Worm (Caenorhabditis elegans) whole organism, late embryonic: ENCODE measurements around the gene srbc-5.

Experiments
- C38D4.7 ChIP-seq: fragments of 200-800 bp; sonication (Bioruptor generic); optimal IDR thresholded peaks from 2 replicates; lab custom pipeline; 2018; ENCODE audit warnings: mild to moderate bottlenecking, missing genetic modification characterization, moderate library complexity, missing compliant biosample characterization
- K02D7.2 ChIP-seq: sonication (generic microtip); optimal IDR thresholded peaks from 2 replicates; lab custom pipeline; 2017; ENCODE audit warnings: mild to moderate bottlenecking, missing genetic modification characterization, missing compliant biosample characterization
- Y22D7AL.16 ChIP-seq: sonication (generic microtip); optimal IDR thresholded peaks from 2 replicates; lab custom pipeline; 2016; ENCODE audit warnings: missing genetic modification characterization, missing compliant biosample characterization
- ahr-1 ChIP-seq: sonication (generic microtip); optimal IDR thresholded peaks from 2 replicates; lab custom pipeline; 2016; ENCODE audit warnings: missing genetic modification characterization, missing compliant biosample characterization
- ama-1 ChIP-seq: fragments of 150-350 bp; optimal IDR thresholded peaks from 2 replicates; lab custom pipeline; 2014
- ceh-14 ChIP-seq: sonication (generic microtip); optimal IDR thresholded peaks from 2 replicates; lab custom pipeline; 2016; ENCODE audit warnings: missing genotype, missing genetic modification characterization, missing compliant biosample characterization
- ceh-2 ChIP-seq: sonication (generic microtip); optimal IDR thresholded peaks from 2 replicates; lab custom pipeline; 2016; ENCODE audit warnings: missing genotype, missing genetic modification characterization, missing compliant biosample characterization
- ceh-22 ChIP-seq: sonication (generic microtip); optimal IDR thresholded peaks from 2 replicates; lab custom pipeline; 2017; ENCODE audit warnings: missing biosample characterization, missing genetic modification characterization
- ceh-24 ChIP-seq: sonication (generic microtip); optimal IDR thresholded peaks from 2 replicates; lab custom pipeline; 2016; ENCODE audit warnings: mild to moderate bottlenecking, missing genetic modification characterization, missing compliant biosample characterization
- ceh-30 ChIP-seq: fragments of 150-350 bp; optimal IDR thresholded peaks from 2 replicates; lab custom pipeline; 2014; ENCODE audit warnings: missing biosample characterization, missing genetic modification characterization
- ceh-31 ChIP-seq: sonication (generic microtip); optimal IDR thresholded peaks from 2 replicates; lab custom pipeline; 2016; ENCODE audit warnings: missing genetic modification characterization, missing compliant biosample characterization
- ceh-45 ChIP-seq: fragments of 200-800 bp; sonication (Bioruptor generic); IDR thresholded peaks from 2 replicates; pipeline ENCODE4 v1.3.6; 2022; ENCODE audit warnings: missing genetic modification reagents, missing genetic modification characterization, missing compliant biosample characterization
- ceh-48 ChIP-seq: sonication (generic microtip); optimal IDR thresholded peaks from 2 replicates; lab custom pipeline; 2016; ENCODE audit warnings: missing genetic modification characterization, inconsistent platforms, missing compliant biosample characterization
- ceh-9 ChIP-seq: sonication (generic microtip); optimal IDR thresholded peaks from 2 replicates; lab custom pipeline; 2016; ENCODE audit warnings: mild to moderate bottlenecking, missing genetic modification characterization, inconsistent platforms, missing compliant biosample characterization
- che-1 ChIP-seq: sonication (generic microtip); optimal IDR thresholded peaks from 2 replicates; lab custom pipeline; 2016; ENCODE audit warnings: mild to moderate bottlenecking, missing genetic modification characterization, missing compliant biosample characterization
- dmd-4 ChIP-seq: sonication (generic microtip); optimal IDR thresholded peaks from 2 replicates; lab custom pipeline; 2016; ENCODE audit warnings: borderline replicate concordance, missing genetic modification characterization, missing compliant biosample characterization
- elt-4 ChIP-seq: sonication (generic microtip); optimal IDR thresholded peaks from 2 replicates; lab custom pipeline; 2016; ENCODE audit warnings: missing genetic modification characterization, missing compliant biosample characterization
- eyg-1 ChIP-seq: sonication (generic microtip); optimal IDR thresholded peaks from 2 replicates; lab custom pipeline; 2016; ENCODE audit warnings: missing genotype, missing genetic modification characterization, missing compliant biosample characterization
- fkh-10 ChIP-seq: fragments of 150-350 bp; optimal IDR thresholded peaks from 2 replicates; lab custom pipeline; 2014; ENCODE audit warnings: missing biosample characterization, missing genetic modification reagents, missing genetic modification characterization
- hlh-13 ChIP-seq: fragments of 200-800 bp; sonication (Bioruptor generic); optimal IDR thresholded peaks from 2 replicates; lab custom pipeline; 2018; ENCODE audit warnings: mild to moderate bottlenecking, missing genetic modification characterization, missing compliant biosample characterization
- hlh-15 ChIP-seq: sonication (generic microtip); optimal IDR thresholded peaks from 2 replicates; lab custom pipeline; 2016; ENCODE audit warnings: missing genetic modification characterization, missing compliant biosample characterization
- hlh-6 ChIP-seq: sonication (generic microtip); optimal IDR thresholded peaks from 2 replicates; lab custom pipeline; 2016; ENCODE audit warnings: missing genotype, missing genetic modification characterization, missing compliant biosample characterization
- lim-6 ChIP-seq: sonication (generic microtip); optimal IDR thresholded peaks from 2 replicates; lab custom pipeline; 2016; ENCODE audit warnings: missing genetic modification characterization, missing compliant biosample characterization
- lin-11 ChIP-seq: fragments of 200-800 bp; sonication (Bioruptor generic); optimal IDR thresholded peaks from 2 replicates; lab custom pipeline; 2018; ENCODE audit warnings: mild to moderate bottlenecking, missing genetic modification characterization, missing compliant biosample characterization
- madf-2 ChIP-seq: sonication (generic microtip); optimal IDR thresholded peaks from 2 replicates; lab custom pipeline; 2017; ENCODE audit warnings: missing genetic modification characterization, missing compliant biosample characterization
- mec-3 ChIP-seq: sonication (generic microtip); optimal IDR thresholded peaks from 2 replicates; lab custom pipeline; 2016; ENCODE audit warnings: borderline replicate concordance, missing genetic modification characterization, missing compliant biosample characterization
- nhr-232 ChIP-seq: sonication (generic microtip); optimal IDR thresholded peaks from 2 replicates; lab custom pipeline; 2016; ENCODE audit warnings: missing genetic modification characterization, missing compliant biosample characterization
- npax-4 ChIP-seq: sonication (generic microtip); optimal IDR thresholded peaks from 2 replicates; lab custom pipeline; 2016; ENCODE audit warnings: missing genetic modification characterization, missing compliant biosample characterization
- odd-2 ChIP-seq: sonication (generic microtip); optimal IDR thresholded peaks from 2 replicates; lab custom pipeline; 2017; ENCODE audit warnings: antibody characterized with exemption, mild to moderate bottlenecking, missing genetic modification characterization, missing compliant biosample characterization
- pat-9 ChIP-seq: fragments of 200-800 bp; sonication (Bioruptor generic); optimal IDR thresholded peaks from 2 replicates; lab custom pipeline; 2018; ENCODE audit warnings: mild to moderate bottlenecking, missing genetic modification characterization, moderate library complexity, missing compliant biosample characterization
- pha-4 ChIP-seq: fragments of 150-350 bp; optimal IDR thresholded peaks from 2 replicates; lab custom pipeline; 2018; ENCODE audit warnings: missing biosample characterization, missing genetic modification reagents, missing genetic modification characterization
- pqm-1 ChIP-seq: sonication (generic microtip); optimal IDR thresholded peaks from 2 replicates; lab custom pipeline; 2016; ENCODE audit warnings: missing genetic modification characterization, missing compliant biosample characterization
- rnt-1 ChIP-seq: sonication (generic microtip); optimal IDR thresholded peaks from 2 replicates; lab custom pipeline; 2016; ENCODE audit warnings: missing genetic modification characterization, missing compliant biosample characterization
- sox-4 ChIP-seq: sonication (generic microtip); optimal IDR thresholded peaks from 2 replicates; lab custom pipeline; 2017; ENCODE audit warnings: mild to moderate bottlenecking, missing genetic modification characterization, inconsistent platforms, missing compliant biosample characterization
- tbx-2 ChIP-seq: sonication (generic microtip); optimal IDR thresholded peaks from 2 replicates; lab custom pipeline; 2016; ENCODE audit warnings: missing genetic modification characterization, missing compliant biosample characterization
- tbx-7 ChIP-seq: sonication (generic microtip); optimal IDR thresholded peaks from 2 replicates; lab custom pipeline; 2016; ENCODE audit warnings: missing genotype, missing genetic modification characterization, missing compliant biosample characterization
- unc-3 ChIP-seq, 2 experiments: fragments of 200-800 bp in 1 of 2; sonication (Bioruptor generic) in 1 of 2; sonication (generic microtip) in 1 of 2; conservative IDR thresholded peaks in 1 of 2; optimal IDR thresholded peaks in 1 of 2; 2 replicates each; pipeline versions ENCODE4 v1.3.6 to Lab custom; 2016 to 2022; ENCODE audit warnings: missing compliant biosample characterization in 2 of 2, missing genetic modification characterization in 2 of 2, missing genetic modification reagents in 1 of 2
- unc-86 ChIP-seq: sonication (generic microtip); optimal IDR thresholded peaks from 2 replicates; lab custom pipeline; 2016; ENCODE audit warnings: missing genetic modification characterization, missing compliant biosample characterization
- zip-5 ChIP-seq: sonication (generic microtip); optimal IDR thresholded peaks from 2 replicates; lab custom pipeline; 2016; ENCODE audit warnings: missing genetic modification characterization, missing compliant biosample characterization
- ztf-16 ChIP-seq: sonication (generic microtip); optimal IDR thresholded peaks from 2 replicates; lab custom pipeline; 2017; ENCODE audit warnings: missing genetic modification characterization, missing compliant biosample characterization

Gene srbc-5

DNA sequence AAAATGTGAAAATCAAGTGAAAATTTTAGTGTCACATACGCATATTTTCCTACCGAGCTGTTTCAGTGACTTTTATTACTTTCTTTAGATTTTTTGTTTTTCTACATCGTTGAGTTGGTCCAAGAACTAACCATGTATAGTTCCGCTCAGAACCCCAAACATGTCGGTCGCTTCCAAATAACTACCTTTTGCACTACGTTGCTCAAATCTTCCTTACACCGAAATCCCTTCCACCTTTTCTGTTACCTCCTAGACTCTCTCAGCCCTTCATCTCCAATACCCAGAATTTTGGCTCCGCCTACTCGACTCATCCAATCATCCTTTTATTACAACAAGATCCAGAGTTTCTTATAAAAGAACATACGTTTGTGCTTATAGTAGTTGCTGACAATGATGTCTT, 24.5 kb downstream of the srbc-5 start, which contains the start of gene F35F10.5:
TSS of gene F35F10.5 (plus strand) at position 301 of the 400 bp plus-strand sequence.
- TF ChIP-seq tbx-2 (tag; lab: Kevin White, UChicago) (no peak), hlh-6 (tag; lab: Kevin White, UChicago) (no peak), odd-2 (tag; lab: Kevin White, UChicago) (no peak), sox-4 (no peak), zip-5 (tag; lab: Kevin White, UChicago) (no peak), ceh-24 (tag; lab: Kevin White, UChicago) (no peak), che-1 (tag; lab: Kevin White, UChicago) (no peak), eyg-1 (no peak), npax-4 (tag; lab: Kevin White, UChicago) (no peak), hlh-13 (GFP tag; lab: Kevin White, UChicago) (no peak), elt-4 (no peak), ahr-1 (tag; lab: Kevin White, UChicago) (no peak), K02D7.2 (tag; lab: Kevin White, UChicago) (no peak), C38D4.7 (no peak), ceh-30 (tag; lab: Kevin White, UChicago) (no peak), ceh-45 (GFP tag; lab: Robert Waterston, UW) (no peak), Y22D7AL.16 (tag; lab: Kevin White, UChicago) (no peak)
- TF ChIP-seq, all 69 proteins: peak for 0

DNA sequence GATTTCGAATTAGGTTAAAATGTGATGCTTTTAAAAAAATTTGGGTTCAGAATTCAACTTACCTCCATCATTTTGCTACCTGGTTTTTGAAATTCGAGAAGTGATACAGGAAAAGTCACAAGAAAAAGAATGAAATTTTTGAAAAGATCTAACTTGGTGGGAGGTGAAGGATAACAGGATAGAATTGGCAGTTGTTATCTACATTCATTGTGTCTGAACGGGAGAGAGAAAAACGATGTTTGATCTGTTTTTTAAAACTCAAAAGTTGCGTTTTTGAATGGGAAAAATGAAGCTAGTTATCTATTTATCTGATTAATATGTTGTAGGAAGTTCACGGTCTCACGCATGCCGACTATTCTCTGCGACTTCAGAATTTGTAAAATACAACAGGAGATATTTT, 27.2 kb downstream of the srbc-5 start, which contains the start of gene F35F10.7:
TSS of gene F35F10.7 (minus strand) at position 101 of the 400 bp plus-strand sequence.
- no peak for TF ChIP-seq ceh-2 (tag; lab: Kevin White, UChicago)
- no peak for TF ChIP-seq ceh-31 (tag; lab: Kevin White, UChicago)
- no peak for TF ChIP-seq pat-9 (tag; lab: Kevin White, UChicago)
- TF ChIP-seq ceh-22 (tag; lab: Kevin White, UChicago) = no peak
- TF ChIP-seq ceh-24 (tag; lab: Kevin White, UChicago) = no peak
- no peak for TF ChIP-seq mec-3
- no peak for TF ChIP-seq hlh-15 (tag; lab: Kevin White, UChicago)
- no peak for TF ChIP-seq ceh-48 (tag; lab: Kevin White, UChicago)
- TF ChIP-seq pha-4 = no peak
- no peak for TF ChIP-seq K02D7.2 (tag; lab: Kevin White, UChicago)
- no peak for TF ChIP-seq ceh-45 (GFP tag; lab: Robert Waterston, UW)
- TF ChIP-seq pqm-1 (tag; lab: Kevin White, UChicago) = no peak
- no peak for TF ChIP-seq madf-2 (tag; lab: Kevin White, UChicago)
- no peak for TF ChIP-seq ceh-9 (tag; lab: Kevin White, UChicago)

DNA sequence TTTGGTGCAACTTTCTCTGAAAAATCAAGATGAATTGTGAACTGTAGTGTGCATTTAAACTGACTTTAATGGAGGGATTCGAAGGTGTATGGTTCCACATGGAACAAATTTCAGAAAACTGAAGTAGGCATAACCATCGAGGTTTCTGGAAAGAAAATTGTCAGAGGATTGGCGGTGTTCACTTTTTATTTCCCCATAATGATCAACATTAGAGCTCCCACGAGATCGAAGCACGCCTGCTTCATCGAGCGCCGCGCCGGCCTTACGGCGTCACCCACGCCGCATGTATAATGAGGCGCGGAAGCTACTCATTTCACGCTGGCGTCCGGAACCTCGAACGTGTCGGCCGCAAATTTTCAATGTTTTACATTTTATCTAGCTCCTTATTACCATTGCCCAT, 28.0 kb downstream of the srbc-5 start:
- TF ChIP-seq unc-86 (tag; lab: Kevin White, UChicago) (no peak), ahr-1 (tag; lab: Kevin White, UChicago) (no peak), lin-11 (tag; lab: Kevin White, UChicago) (no peak), che-1 (tag; lab: Kevin White, UChicago) (no peak), ceh-14 (tag; lab: Kevin White, UChicago) (no peak), ztf-16 (tag; lab: Kevin White, UChicago) (no peak), fkh-10 (no peak), ama-1 (lab: Kevin White, UChicago) (no peak), nhr-232 (no peak), unc-3 (GFP tag; conservative IDR thresholded peaks at IDR 0.05; lab: Robert Waterston, UW) (no peak), unc-3 (tag; optimal IDR thresholded peaks at IDR 0.05; lab: Kevin White, UChicago) (no peak), rnt-1 (tag; lab: Kevin White, UChicago) (no peak), lim-6 (tag; lab: Kevin White, UChicago) (no peak), odd-2 (tag; lab: Kevin White, UChicago) (no peak), tbx-7 (tag; lab: Kevin White, UChicago) (no peak), dmd-4 (tag; lab: Kevin White, UChicago) (no peak), ceh-22 (tag; lab: Kevin White, UChicago) (no peak)
